Worm (Caenorhabditis elegans) whole organism, L4 larva: Measurements from ENCODE around the gene acr-8.
A peak's percentile ranks its signal among the peaks of the same experiment; 100 is the strongest.

Source experiments
- D1046.2 ChIP-seq: fragments of 200-800 bp; sonication (Bioruptor generic); IDR thresholded peaks from 2 replicates; pipeline ENCODE4 v1.3.6; 2022; ENCODE audit warnings: missing genetic modification characterization, missing compliant biosample characterization
- F10B5.3 ChIP-seq: sonication (generic microtip); optimal IDR thresholded peaks from 2 replicates; lab custom pipeline; 2016; ENCODE audit warnings: mild to moderate bottlenecking, missing genetic modification characterization, missing compliant biosample characterization
- F37D6.2 ChIP-seq: sonication (generic microtip); optimal IDR thresholded peaks from 2 replicates; lab custom pipeline; 2016; ENCODE audit warnings: mild to moderate bottlenecking, missing genetic modification characterization, missing compliant biosample characterization
- R02D3.7 ChIP-seq: fragments of 150-350 bp; sonication (generic microtip); optimal IDR thresholded peaks from 3 replicates; lab custom pipeline; 2014; ENCODE audit warnings: missing biosample characterization, missing genetic modification characterization
- T26A8.4 ChIP-seq: fragments of 200-800 bp; sonication (Bioruptor generic); IDR thresholded peaks from 2 replicates; pipeline ENCODE4 v1.3.6; 2022; ENCODE audit warnings: missing genetic modification characterization, missing compliant biosample characterization
- aha-1 ChIP-seq: fragments of 150-350 bp; peaks from one replicate; lab custom pipeline; 2014; ENCODE audit warnings: missing biosample characterization, missing genetic modification characterization
- ama-1 ChIP-seq: fragments of 150-350 bp; optimal IDR thresholded peaks from 2 replicates; lab custom pipeline; 2014; ENCODE audit warnings: inconsistent platforms, mixed read lengths
- arid-1 ChIP-seq: fragments of 200-800 bp; sonication (Bioruptor generic); conservative IDR thresholded peaks from 2 replicates; pipeline ENCODE4 v1.3.6; 2022; ENCODE audit warnings: missing genetic modification reagents, missing genetic modification characterization, missing compliant biosample characterization
- ceh-20 ChIP-seq: fragments of 200-800 bp; sonication (Bioruptor generic); IDR thresholded peaks from 2 replicates; pipeline ENCODE4 v1.3.6; 2022; ENCODE audit warnings: missing genetic modification reagents, missing genetic modification characterization, missing compliant biosample characterization
- ceh-28 ChIP-seq: fragments of 150-350 bp; optimal IDR thresholded peaks from 2 replicates; lab custom pipeline; 2014; ENCODE audit warnings: missing biosample characterization, missing genetic modification reagents, missing genetic modification characterization
- ceh-32 ChIP-seq: sonication (generic microtip); optimal IDR thresholded peaks from 2 replicates; lab custom pipeline; 2016; ENCODE audit warnings: mild to moderate bottlenecking, missing genetic modification characterization, missing compliant biosample characterization; ENCODE audit not compliant: poor library complexity
- ces-1 ChIP-seq: fragments of 150-350 bp; sonication (generic microtip); optimal IDR thresholded peaks from 4 replicates; lab custom pipeline; 2014; ENCODE audit warnings: missing biosample characterization, missing genetic modification reagents, missing genetic modification characterization
- daf-16 ChIP-seq, 3 experiments: sonication (generic microtip); optimal IDR thresholded peaks; 2 replicates each; lab custom pipeline; 2016 to 2017; ENCODE audit warnings: missing genetic modification characterization in 3 of 3, missing genetic modification reagents in 3 of 3, mild to moderate bottlenecking in 2 of 3, missing compliant biosample characterization in 2 of 3, missing biosample characterization in 1 of 3, moderate library complexity in 1 of 3
- dmd-6 ChIP-seq: fragments of 200-800 bp; sonication (Bioruptor generic); IDR thresholded peaks from 2 replicates; pipeline ENCODE4 v1.3.6; 2022; ENCODE audit warnings: missing genetic modification reagents, missing genetic modification characterization, missing compliant biosample characterization
- dmd-8 ChIP-seq: fragments of 200-800 bp; sonication (Bioruptor generic); IDR thresholded peaks from 2 replicates; pipeline ENCODE4 v1.3.6; 2022; ENCODE audit warnings: missing genetic modification characterization, missing compliant biosample characterization
- dmd-9 ChIP-seq: fragments of 200-800 bp; sonication (Bioruptor generic); IDR thresholded peaks from 2 replicates; pipeline ENCODE4 v1.3.6; 2022; ENCODE audit warnings: missing genetic modification reagents, missing genetic modification characterization, missing compliant biosample characterization
- duxl-1 ChIP-seq: sonication (generic microtip); optimal IDR thresholded peaks from 2 replicates; lab custom pipeline; 2016; ENCODE audit warnings: mild to moderate bottlenecking, missing genetic modification characterization, moderate library complexity, missing compliant biosample characterization; ENCODE audit not compliant: poor library complexity
- dve-1 ChIP-seq: sonication (generic microtip); optimal IDR thresholded peaks from 2 replicates; lab custom pipeline; 2017; ENCODE audit warnings: antibody characterized with exemption, mild to moderate bottlenecking, missing genetic modification characterization, missing compliant biosample characterization; ENCODE audit not compliant: insufficient read depth
- egl-27 ChIP-seq: sonication (generic microtip); optimal IDR thresholded peaks from 3 replicates; lab custom pipeline; 2017; ENCODE audit warnings: missing biosample characterization, missing genetic modification reagents, missing genetic modification characterization
- egl-43 ChIP-seq: fragments of 200-800 bp; sonication (Bioruptor generic); IDR thresholded peaks from 2 replicates; pipeline ENCODE4 v1.3.6; 2022; ENCODE audit warnings: missing genetic modification reagents, missing genetic modification characterization, missing compliant biosample characterization
- fos-1 ChIP-seq: fragments of 150-350 bp; optimal IDR thresholded peaks from 2 replicates; lab custom pipeline; 2014; ENCODE audit warnings: missing biosample characterization, missing genetic modification characterization
- gei-8 ChIP-seq: fragments of 200-800 bp; sonication (Bioruptor generic); optimal IDR thresholded peaks from 2 replicates; lab custom pipeline; 2018; ENCODE audit warnings: mild to moderate bottlenecking, missing genetic modification characterization, missing compliant biosample characterization
- hif-1 ChIP-seq, 2 experiments: sonication (generic microtip); optimal IDR thresholded peaks; 2 replicates each; lab custom pipeline; 2016 to 2017; ENCODE audit warnings: missing compliant biosample characterization in 2 of 2, missing genetic modification characterization in 2 of 2, missing genetic modification reagents in 2 of 2, missing genotype in 2 of 2, mild to moderate bottlenecking in 1 of 2
- hlh-30 ChIP-seq: sonication (generic microtip); optimal IDR thresholded peaks from 2 replicates; lab custom pipeline; 2017; ENCODE audit warnings: antibody characterized with exemption, mild to moderate bottlenecking, missing genetic modification characterization, missing compliant biosample characterization; ENCODE audit not compliant: insufficient read depth
- hmg-1.1 ChIP-seq: fragments of 200-800 bp; sonication (Bioruptor generic); IDR thresholded peaks from 2 replicates; pipeline ENCODE4 v1.3.6; 2022; ENCODE audit warnings: missing genetic modification reagents, missing genetic modification characterization, missing compliant biosample characterization
- lin-1 ChIP-seq: fragments of 200-800 bp; sonication (Bioruptor generic); IDR thresholded peaks from 2 replicates; pipeline ENCODE4 v1.3.6; 2022; ENCODE audit warnings: missing genetic modification reagents, missing genetic modification characterization, missing compliant biosample characterization
- lin-38 ChIP-seq: fragments of 200-800 bp; sonication (Bioruptor generic); IDR thresholded peaks from 2 replicates; pipeline ENCODE4 v1.3.6; 2022; ENCODE audit warnings: missing genetic modification reagents, missing genetic modification characterization, missing compliant biosample characterization
- lsy-2 ChIP-seq, 2 experiments: fragments of 150-350 bp in 1 of 2; sonication (generic microtip) in 1 of 2; optimal IDR thresholded peaks; 2 replicates each; lab custom pipeline; 2014 to 2017; ENCODE audit warnings: missing biosample characterization in 2 of 2, missing genetic modification characterization in 2 of 2
- mdl-1 ChIP-seq, 2 experiments: fragments of 150-350 bp in 1 of 2; sonication (generic microtip) in 1 of 2; optimal IDR thresholded peaks; 2 replicates each; lab custom pipeline; 2014 to 2017; ENCODE audit warnings: missing biosample characterization in 2 of 2, missing genetic modification characterization in 2 of 2
- mep-1 ChIP-seq: fragments of 150-350 bp; sonication (generic microtip); optimal IDR thresholded peaks from 3 replicates; lab custom pipeline; 2014; ENCODE audit warnings: missing biosample characterization, missing genetic modification characterization
- mes-2 ChIP-seq: sonication (generic microtip); optimal IDR thresholded peaks from 2 replicates; lab custom pipeline; 2016; ENCODE audit warnings: missing genotype, mild to moderate bottlenecking, missing genetic modification characterization, missing compliant biosample characterization; ENCODE audit not compliant: poor library complexity, severe bottlenecking
- nhr-25 ChIP-seq: sonication (generic microtip); optimal IDR thresholded peaks from 2 replicates; lab custom pipeline; 2017; ENCODE audit warnings: missing genetic modification characterization, mild to moderate bottlenecking, missing compliant biosample characterization, antibody characterized with exemption, moderate library complexity, borderline replicate concordance; ENCODE audit not compliant: insufficient read depth
- nhr-28 ChIP-seq: fragments of 150-350 bp; optimal IDR thresholded peaks from 2 replicates; lab custom pipeline; 2014; ENCODE audit warnings: missing biosample characterization, missing genetic modification characterization
- nhr-41 ChIP-seq: fragments of 200-800 bp; sonication (Bioruptor generic); IDR thresholded peaks from 2 replicates; pipeline ENCODE4 v1.3.6; 2022; ENCODE audit warnings: missing genetic modification reagents, missing genetic modification characterization, missing compliant biosample characterization
- nhr-48 ChIP-seq: sonication (generic microtip); optimal IDR thresholded peaks from 2 replicates; lab custom pipeline; 2016; ENCODE audit warnings: mild to moderate bottlenecking, missing genetic modification characterization, missing compliant biosample characterization
- nhr-6 ChIP-seq: fragments of 150-350 bp; optimal IDR thresholded peaks from 2 replicates; lab custom pipeline; 2014; ENCODE audit warnings: missing biosample characterization, missing genetic modification characterization
- nhr-76 ChIP-seq: fragments of 150-350 bp; optimal IDR thresholded peaks from 2 replicates; lab custom pipeline; 2014; ENCODE audit warnings: missing biosample characterization, missing genetic modification characterization
- pqm-1 ChIP-seq: sonication (generic microtip); optimal IDR thresholded peaks from 2 replicates; lab custom pipeline; 2017; ENCODE audit warnings: missing biosample characterization, missing genetic modification characterization
- rbr-2 ChIP-seq: sonication (generic microtip); optimal IDR thresholded peaks from 2 replicates; lab custom pipeline; 2016; ENCODE audit warnings: missing genotype, missing genetic modification characterization, missing compliant biosample characterization
- saeg-2 ChIP-seq: fragments of 200-800 bp; sonication (Bioruptor generic); IDR thresholded peaks from 2 replicates; pipeline ENCODE4 v1.3.6; 2022; ENCODE audit warnings: missing genetic modification reagents, missing genetic modification characterization, missing compliant biosample characterization
- sdz-12 ChIP-seq: fragments of 200-800 bp; sonication (Bioruptor generic); optimal IDR thresholded peaks from 2 replicates; lab custom pipeline; 2018; ENCODE audit warnings: mild to moderate bottlenecking, missing genetic modification characterization, missing compliant biosample characterization
- skn-1 ChIP-seq: fragments of 150-350 bp; optimal IDR thresholded peaks from 2 replicates; lab custom pipeline; 2014; ENCODE audit warnings: missing biosample characterization, missing genetic modification characterization
- spr-3 ChIP-seq: fragments of 200-800 bp; sonication (Bioruptor generic); optimal IDR thresholded peaks from 2 replicates; lab custom pipeline; 2018; ENCODE audit warnings: mild to moderate bottlenecking, missing genetic modification characterization, missing compliant biosample characterization
- tra-1 ChIP-seq: fragments of 200-800 bp; sonication (Bioruptor generic); IDR thresholded peaks from 2 replicates; pipeline ENCODE4 v1.3.6; 2022; ENCODE audit warnings: missing genetic modification reagents, missing genetic modification characterization, missing compliant biosample characterization
- unc-62 ChIP-seq, 3 experiments: fragments of 150-350 bp in 1 of 3; sonication (generic microtip); optimal IDR thresholded peaks in 2 of 3; peaks in 1 of 3; 1 replicate in 1 of 3; 2 replicates in 2 of 3; lab custom pipeline; 2014 to 2017; ENCODE audit warnings: missing biosample characterization in 3 of 3, missing genetic modification characterization in 3 of 3, missing genetic modification reagents in 3 of 3, missing genotype in 1 of 3
- zip-11 ChIP-seq: fragments of 200-800 bp; sonication (Bioruptor generic); IDR thresholded peaks from 2 replicates; pipeline ENCODE4 v1.3.6; 2022; ENCODE audit warnings: missing genetic modification characterization, missing compliant biosample characterization
- ztf-11 ChIP-seq: fragments of 150-350 bp; optimal IDR thresholded peaks from 2 replicates; lab custom pipeline; 2014; ENCODE audit warnings: missing biosample characterization, missing genetic modification characterization
- ztf-7 ChIP-seq: fragments of 150-350 bp; optimal IDR thresholded peaks from 2 replicates; lab custom pipeline; 2014; ENCODE audit warnings: missing biosample characterization, missing genetic modification characterization

acr-8 gene

ce11 chrX:10377663-10378062 is 34.9 kb upstream of the acr-8 start (continued):
- TF ChIP-seq ztf-7 (peak; percentile 67), dve-1 (tag; lab: Kevin White, UChicago) (peak; percentile 96), rbr-2 (peak; percentile 92), hlh-30 (tag; lab: Kevin White, UChicago) (peak; percentile 98), gei-8 (GFP tag; lab: Kevin White, UChicago) (peak; percentile 6), T26A8.4 (peak; percentile 82), aha-1 (tag; lab: Kevin White, UChicago) (peak; percentile 96), nhr-48 (tag; lab: Kevin White, UChicago) (peak; percentile 72), skn-1 (tag; lab: Kevin White, UChicago) (no peak), lin-1 (GFP tag; lab: Robert Waterston, UW) (0 out of 2 replicates have a peak, but pooled peaks have one; percentile 13), daf-16 (GFP tag; optimal IDR thresholded peaks at IDR 0.05; lab: Kevin White, UChicago) (peak in 1 of 2 experiments; percentile 76), daf-16 (tag; optimal IDR thresholded peaks at IDR 0.05; lab: Kevin White, UChicago) (peak; percentile 64), dmd-8 (no peak), lsy-2 (tag; optimal IDR thresholded peaks at IDR 0.05; lab: Kevin White, UChicago) (peak; percentile 46 to 92), dmd-6 (peak; percentile 82), ces-1 (peak; percentile 50), ztf-11 (tag; lab: Kevin White, UChicago) (no peak), nhr-25 (tag; lab: Kevin White, UChicago) (peak; percentile 67), ama-1 (no peak), sdz-12 (no peak), D1046.2 (GFP tag; lab: Robert Waterston, UW) (no peak), mes-2 (tag; lab: Kevin White, UChicago) (peak; percentile 88), nhr-28 (peak; percentile 73), nhr-6 (peak; percentile 88), tra-1 (GFP tag; lab: Robert Waterston, UW) (0 out of 2 replicates have a peak, but pooled peaks have one; percentile 47), ceh-32 (peak; percentile 64), lin-38 (peak; percentile 71; the same call in 1 of the 2 replicates), F37D6.2 (tag; lab: Kevin White, UChicago) (peak; percentile 77), zip-11 (GFP tag; lab: Robert Waterston, UW) (no peak), spr-3 (GFP tag; lab: Kevin White, UChicago) (no peak), pqm-1 (tag; lab: Kevin White, UChicago) (no peak), saeg-2 (GFP tag; lab: Robert Waterston, UW) (no peak), mep-1 (peak; percentile 94), fos-1 (no peak), egl-43 (peak; percentile 55; the same call in 1 of the 2 replicates), F10B5.3 (tag; lab: Kevin White, UChicago) (peak; percentile 13), duxl-1 (tag; lab: Kevin White, UChicago) (no peak), hif-1 (tag; optimal IDR thresholded peaks at IDR 0.05; lab: Kevin White, UChicago) (peak in 1 of 2 experiments; percentile 59)
- TF ChIP-seq, all 104 proteins: peak for 44

- TF ChIP-seq dve-1 (tag; lab: Kevin White, UChicago) (peak; percentile 37), nhr-28 (peak; percentile 58), nhr-76 (tag; lab: Kevin White, UChicago) (no peak), saeg-2 (GFP tag; lab: Robert Waterston, UW) (no peak), lin-1 (GFP tag; lab: Robert Waterston, UW) (no peak), rbr-2 (no peak), ztf-11 (tag; lab: Kevin White, UChicago) (no peak), ceh-20 (GFP tag; lab: Robert Waterston, UW) (peak; percentile 54; the same call in 1 of the 2 replicates), unc-62 (GFP tag; optimal IDR thresholded peaks at IDR 0.05 in 1 of 2; lab: Kevin White, UChicago) (peak in 1 of 2 experiments; percentile 22), unc-62 (tag; optimal IDR thresholded peaks at IDR 0.05; lab: Kevin White, UChicago) (no peak), dmd-9 (GFP tag; lab: Robert Waterston, UW) (no peak), pqm-1 (tag; lab: Kevin White, UChicago) (peak; percentile 55), arid-1 (no peak), mdl-1 (tag; optimal IDR thresholded peaks at IDR 0.05; lab: Kevin White, UChicago) (no peak), dmd-6 (peak; percentile 62; the same call in 1 of the 2 replicates), egl-27 (tag; lab: Kevin White, UChicago) (no peak), ceh-28 (no peak), nhr-48 (tag; lab: Kevin White, UChicago) (no peak), hmg-1.1 (GFP tag; lab: Robert Waterston, UW) (no peak), daf-16 (GFP tag; optimal IDR thresholded peaks at IDR 0.05; lab: Kevin White, UChicago) (no peak), daf-16 (tag; optimal IDR thresholded peaks at IDR 0.05; lab: Kevin White, UChicago) (peak; percentile 65), nhr-41 (GFP tag; lab: Robert Waterston, UW) (no peak), R02D3.7 (no peak), mes-2 (tag; lab: Kevin White, UChicago) (no peak)
Observed at ce11 chrX:10379678-10380077, 32.8 kb upstream of the acr-8 start, which contains the start of gene rme-4. TSS of gene rme-4 (minus strand) at chrX:10379845.
